Fruit fly (Drosophila melanogaster): ENCODE measurements around the gene msl-1.

The msl-1 gene

dm6 chr2L:18665952-18666606 is 22.5 kb downstream of the msl-1 start (continued):
- TF ChIP-seq gcm (GFP tag; optimal IDR thresholded peaks at IDR 0.05) (no peak), CG2889 (GFP tag; IDR thresholded peaks at IDR 0.05) (no peak), CG13424 (tag; optimal IDR thresholded peaks at IDR 0.05) (peak; percentile 10), Dbx (GFP tag; IDR thresholded peaks at IDR 0.05) (peak; percentile 71; the same call in 2 of the 3 replicates), Bgb (GFP tag; IDR thresholded peaks at IDR 0.05; ENCODE audit: partially characterized antibody) (peak; percentile 65), aop (GFP tag; IDR thresholded peaks at IDR 0.05) (no peak), Ptx1 (GFP tag; IDR thresholded peaks at IDR 0.05) (peak; percentile 61), trem (tag; optimal IDR thresholded peaks at IDR 0.05) (no peak), sima (GFP tag; optimal IDR thresholded peaks at IDR 0.05) (no peak), ranshi (GFP tag; IDR thresholded peaks at IDR 0.05) (peak; percentile 26; the same call in 1 of the 2 replicates), Eip74EF (GFP tag; optimal IDR thresholded peaks at IDR 0.05) (no peak), croc (GFP tag; conservative IDR thresholded peaks at IDR 0.05) (no peak), lola (GFP tag; optimal IDR thresholded peaks at IDR 0.05) (no peak), CHES-1-like (GFP tag; optimal IDR thresholded peaks at IDR 0.05) (no peak), ewg (GFP tag; optimal IDR thresholded peaks at IDR 0.05) (no peak), tx (GFP tag; optimal IDR thresholded peaks at IDR 0.05) (peak; percentile 6), CG7987 (GFP tag; optimal IDR thresholded peaks at IDR 0.05) (peak; percentile 29), dpn (GFP tag; optimal IDR thresholded peaks at IDR 0.05) (peak; percentile 45 to 57), fd64A (GFP tag; optimal IDR thresholded peaks at IDR 0.05) (no peak), crc (GFP tag; optimal IDR thresholded peaks at IDR 0.05) (no peak), cwo (GFP tag; optimal IDR thresholded peaks at IDR 0.05) (no peak), CG3838 (GFP tag; optimal IDR thresholded peaks at IDR 0.05) (no peak), CG15073 (GFP tag; optimal IDR thresholded peaks at IDR 0.05) (no peak), CG1603 (tag; optimal IDR thresholded peaks at IDR 0.05) (no peak), CG16815 (GFP tag; optimal IDR thresholded peaks at IDR 0.05) (no peak), cato (GFP tag; optimal IDR thresholded peaks at IDR 0.05; ENCODE audit: borderline replicate concordance) (no peak), ap (GFP tag; IDR thresholded peaks at IDR 0.05) (no peak), CG9876 (GFP tag; optimal IDR thresholded peaks at IDR 0.05) (peak; percentile 74), CG11696 (GFP tag; IDR thresholded peaks at IDR 0.05) (0 out of 2 replicates have a peak, but pooled peaks have one; percentile 13), CG11093 (GFP tag; IDR thresholded peaks at IDR 0.05) (no peak), lmd (GFP tag; IDR thresholded peaks at IDR 0.05) (peak; percentile 42; the same call in 1 of the 2 replicates), CG1832 (GFP tag; optimal IDR thresholded peaks at IDR 0.05) (no peak), corto (GFP tag; optimal IDR thresholded peaks at IDR 0.05) (no peak), Dfd (GFP tag; optimal IDR thresholded peaks at IDR 0.05) (no peak), luna (GFP tag; optimal IDR thresholded peaks at IDR 0.05) (no peak), CG4820 (GFP tag; optimal IDR thresholded peaks at IDR 0.05) (peak; percentile 39), NFAT (GFP tag; IDR thresholded peaks at IDR 0.05) (peak; percentile 82), CG10366 (GFP tag; IDR thresholded peaks at IDR 0.05) (peak; percentile 56; the same call in 1 of the 2 replicates), Gug (GFP tag; IDR thresholded peaks at IDR 0.05) (peak; percentile 25; the same call in 1 of the 4 replicates), CG13894 (tag; optimal IDR thresholded peaks at IDR 0.05) (no peak), CG18599 (GFP tag; optimal IDR thresholded peaks at IDR 0.05) (no peak), stc (GFP tag; IDR thresholded peaks at IDR 0.05) (no peak), CG14710 (tag; optimal IDR thresholded peaks at IDR 0.05) (peak; percentile 92), Lpt (GFP tag; optimal IDR thresholded peaks at IDR 0.05) (no peak), CG12769 (tag; optimal IDR thresholded peaks at IDR 0.05) (no peak), Ssrp (tag; optimal IDR thresholded peaks at IDR 0.05) (peak; percentile 14), nau (GFP tag; optimal IDR thresholded peaks at IDR 0.05) (no peak), unpg (GFP tag; optimal IDR thresholded peaks at IDR 0.05) (no peak), Rfx (GFP tag; IDR thresholded peaks at IDR 0.05) (peak; percentile 80)
